Fruit fly (Drosophila melanogaster): ENCODE measurements around the gene Crg-1.
"Not testable (repeated sequence)": the region's sequence is repeated elsewhere in the genome, so short reads cannot be mapped to it uniquely, and the experiment has no call there.

Gene Crg-1

DNA sequence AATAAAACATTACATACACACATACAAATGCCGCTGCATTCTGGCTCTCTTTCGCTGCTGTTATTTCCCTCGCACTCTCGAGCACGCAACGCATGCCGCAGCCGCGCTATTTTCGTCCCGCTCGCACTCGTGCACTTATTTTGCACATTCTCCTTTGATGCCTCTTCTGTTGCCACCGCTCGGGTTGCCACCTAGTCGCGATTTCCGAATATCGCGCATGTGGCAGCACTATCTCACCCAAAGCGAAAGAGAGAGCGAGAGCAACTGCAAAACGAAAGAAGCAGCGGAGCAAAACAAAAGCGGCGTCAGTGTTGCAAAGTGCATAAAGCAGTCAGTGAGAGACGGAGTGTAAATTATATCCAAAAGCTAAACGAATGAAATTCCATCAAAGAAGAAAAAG, 12.1 kb upstream of the Crg-1 start (continued):
- TF ChIP-seq CG16779 (tag; optimal IDR thresholded peaks at IDR 0.05) (peak; percentile 36), CG3919 (GFP tag; optimal IDR thresholded peaks at IDR 0.05) (peak; percentile 36), CG7368 (GFP tag; optimal IDR thresholded peaks at IDR 0.05) (peak; percentile 14)

DNA sequence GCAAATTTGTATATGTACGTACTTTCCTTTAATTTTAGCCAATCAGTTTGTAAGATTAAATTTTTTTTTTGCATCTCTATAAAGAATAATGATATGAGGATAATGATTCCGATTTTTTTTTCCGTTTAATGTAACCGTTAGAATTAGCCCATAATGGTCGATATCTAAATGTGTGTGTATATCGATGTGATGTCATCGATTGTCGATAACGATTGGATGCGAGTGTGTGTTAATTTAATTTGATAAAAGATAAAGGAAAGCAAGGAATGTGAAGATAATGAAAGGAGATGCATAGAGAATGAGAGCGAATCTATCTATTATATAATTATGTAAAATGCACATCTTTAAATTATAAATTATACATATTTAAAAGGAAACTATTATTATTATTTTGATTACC, 4.6 kb upstream of the Crg-1 start:
- TF ChIP-seq achi (GFP tag; optimal IDR thresholded peaks at IDR 0.05) (no peak), CG11294 (GFP tag; IDR thresholded peaks at IDR 0.05) (no peak), CG6163 (GFP tag; IDR thresholded peaks at IDR 0.05) (no peak), Ets96B (tag; optimal IDR thresholded peaks at IDR 0.05) (no peak), Eip75B (GFP tag; optimal IDR thresholded peaks at IDR 0.05) (no peak), CG6276 (GFP tag; optimal IDR thresholded peaks at IDR 0.05) (no peak), CG11762 (GFP tag; optimal IDR thresholded peaks at IDR 0.05; ENCODE audit: insufficient read depth) (no peak)

DNA sequence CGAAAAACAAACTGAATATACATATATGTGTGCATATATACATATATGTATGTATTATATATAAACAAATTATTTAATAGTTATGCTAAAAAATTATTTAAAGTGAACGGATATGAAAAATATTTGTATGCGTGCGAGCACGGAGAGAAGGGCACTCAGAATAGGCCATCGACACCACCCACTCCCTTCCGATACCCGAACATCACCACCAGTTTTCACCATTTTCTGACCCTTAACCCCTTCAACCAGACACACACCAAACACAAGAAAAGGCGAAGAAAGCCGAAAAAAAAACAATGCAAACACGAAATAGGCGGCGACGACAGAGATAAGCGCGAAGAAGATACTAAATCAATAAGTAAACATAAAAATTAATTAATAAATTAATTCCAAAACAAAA, 3.7 kb upstream of the Crg-1 start:
- no peak for TF ChIP-seq CG3032 (tag; optimal IDR thresholded peaks at IDR 0.05)
- TF ChIP-seq topi (GFP tag; optimal IDR thresholded peaks at IDR 0.05), result no peak
- TF ChIP-seq svp (GFP tag), result peak; percentile 69
- TF ChIP-seq fd85E (GFP tag; optimal IDR thresholded peaks at IDR 0.05), result no peak
- TF ChIP-seq Ets96B (tag; optimal IDR thresholded peaks at IDR 0.05), result no peak
- no peak for TF ChIP-seq Eip93F (GFP tag; optimal IDR thresholded peaks at IDR 0.05)

DNA sequence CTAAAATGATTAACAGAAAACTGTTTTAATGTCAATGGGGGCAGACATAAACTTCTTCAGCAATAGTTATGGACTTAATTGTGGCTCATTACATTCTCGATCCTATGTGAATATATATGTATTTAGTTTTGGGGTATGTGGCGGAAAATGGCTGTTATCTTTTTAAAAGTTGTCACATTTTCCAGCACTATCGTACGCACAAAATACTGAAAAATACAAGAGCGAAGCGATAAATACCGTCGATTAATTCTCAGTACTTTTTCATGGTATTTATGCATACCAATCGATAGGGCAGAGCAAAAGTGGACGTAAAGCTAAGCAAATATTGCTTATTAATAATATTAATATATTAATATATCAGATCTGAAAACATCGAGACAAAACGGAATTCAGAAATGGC, 3.3 kb upstream of the Crg-1 start, which contains the start of gene HIP-R:
TSS of gene HIP-R (plus strand) at position 201 of the 400 bp plus-strand sequence.
- not testable (repeated sequence) for TF ChIP-seq dsx (GFP tag; optimal IDR thresholded peaks at IDR 0.05; ENCODE audit: poor library complexity, severe bottlenecking); Blimp-1 (GFP tag; optimal IDR thresholded peaks at IDR 0.05); CG7368 (GFP tag; optimal IDR thresholded peaks at IDR 0.05)

DNA sequence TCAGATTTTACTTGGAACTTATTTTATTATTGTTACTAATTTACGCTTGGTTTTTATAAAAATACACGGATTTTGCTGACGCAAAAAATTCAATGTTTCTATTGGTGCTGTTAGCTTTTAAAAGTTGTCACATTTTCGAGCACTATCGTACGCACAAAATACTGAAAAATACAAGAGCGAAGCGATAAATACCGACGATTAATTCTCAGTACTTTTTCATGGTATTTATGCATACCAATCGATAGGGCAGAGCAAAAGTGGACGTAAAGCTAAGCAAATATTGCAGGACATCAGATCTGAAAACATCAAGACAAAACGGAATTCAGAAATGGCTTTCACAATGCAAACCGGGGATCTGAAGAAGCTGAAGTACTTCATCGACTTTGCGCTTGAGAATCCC, 5.9 kb downstream of the Crg-1 start, which contains the start of gene HIP:
TSS of gene HIP (plus strand) at position 232 of the 400 bp plus-strand sequence.
- TF ChIP-seq fkh (GFP tag; optimal IDR thresholded peaks at IDR 0.05), result peak; percentile 4

DNA sequence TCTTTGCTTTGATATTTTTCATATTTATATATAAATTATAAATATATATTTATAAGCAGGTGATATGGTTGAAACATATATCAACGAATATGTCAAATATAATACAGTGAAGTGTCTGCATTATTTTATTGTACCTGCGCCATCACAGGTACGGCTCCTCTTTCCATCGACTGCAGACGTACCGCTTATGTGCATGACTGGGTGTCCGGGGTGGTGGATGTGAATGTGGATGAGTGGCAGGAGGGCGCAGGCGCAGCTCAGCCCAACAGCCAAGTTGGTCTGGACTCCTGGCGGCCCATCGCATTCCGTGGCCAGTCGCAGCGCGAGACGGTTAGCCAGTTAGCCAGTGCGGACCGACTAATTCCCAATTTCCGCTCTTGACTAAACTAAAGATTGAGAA, 9.0 kb downstream of the Crg-1 start, which contains the start of gene fd3F:
TSS of gene fd3F (plus strand) at position 301 of the 400 bp plus-strand sequence.
- TF ChIP-seq Sox15, fd59A, net (GFP tag; optimal IDR thresholded peaks at IDR 0.05): not testable (repeated sequence)

DNA sequence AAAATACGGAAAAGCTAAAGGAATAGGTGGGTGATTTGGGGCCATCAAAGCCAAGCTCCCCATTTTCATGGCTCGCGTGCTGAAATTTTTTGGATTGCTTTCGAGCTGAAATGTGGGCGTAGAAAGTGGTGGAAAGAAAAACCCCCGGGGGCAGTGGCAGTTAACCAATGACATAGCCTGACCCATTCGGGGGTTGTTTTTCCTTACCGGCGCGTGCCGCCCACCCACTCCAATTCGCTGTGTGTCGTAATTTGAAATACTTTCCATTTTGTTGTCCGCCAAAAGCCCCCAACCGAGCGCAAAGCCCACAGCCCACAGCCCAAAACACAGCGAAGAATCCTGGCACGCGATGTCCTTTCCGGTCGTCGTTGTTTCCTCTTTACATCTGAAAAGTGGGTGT, 15.4 kb downstream of the Crg-1 start:
- TF ChIP-seq OdsH (GFP tag; optimal IDR thresholded peaks at IDR 0.05) (no peak), Hr38 (GFP tag; optimal IDR thresholded peaks at IDR 0.05) (no peak), Eip78C (GFP tag) (no peak), cyc (GFP tag; optimal IDR thresholded peaks at IDR 0.05) (no peak), Eip75B (GFP tag; optimal IDR thresholded peaks at IDR 0.05) (no peak), esn (GFP tag; optimal IDR thresholded peaks at IDR 0.05) (no peak), CG4318 (GFP tag; optimal IDR thresholded peaks at IDR 0.05) (no peak), Hr39 (GFP tag; optimal IDR thresholded peaks at IDR 0.05) (no peak), ss (GFP tag; optimal IDR thresholded peaks at IDR 0.05) (no peak), CG3032 (tag; optimal IDR thresholded peaks at IDR 0.05) (no peak)
